Fruit fly (Drosophila melanogaster) whole organism, embryonic: ENCODE data around the gene CG42716.
A peak's percentile ranks its signal among the peaks of the same experiment; 100 is the strongest.

ENCODE experiments used
- Ada2b ChIP-seq: fragments of 200-800 bp; sonication (Bioruptor generic); IDR thresholded peaks from 2 replicates; pipeline ENCODE4 v1.3.6; 2022; ENCODE audit warnings: missing biosample characterization, missing genetic modification characterization
- BtbVII ChIP-seq: fragments of 200-800 bp; sonication (Bioruptor generic); optimal IDR thresholded peaks from 3 replicates; lab custom pipeline; 2017; ENCODE audit warnings: missing biosample characterization, mild to moderate bottlenecking, missing genetic modification characterization
- Bteb2 ChIP-seq: fragments of 200-800 bp; sonication (Bioruptor generic); optimal IDR thresholded peaks from 2 replicates; lab custom pipeline; 2016; ENCODE audit warnings: missing biosample characterization, missing genetic modification characterization
- CG10274 ChIP-seq: fragments of 200-800 bp; sonication (Bioruptor generic); optimal IDR thresholded peaks from 3 replicates; lab custom pipeline; 2017; ENCODE audit warnings: missing biosample characterization, mild to moderate bottlenecking, missing genetic modification characterization
- CG11093 ChIP-seq: fragments of 200-800 bp; sonication (Bioruptor generic); IDR thresholded peaks from 3 replicates; pipeline ENCODE4 v1.3.6; 2022; ENCODE audit warnings: missing biosample characterization, missing genetic modification characterization
- CG11560 ChIP-seq: fragments of 200-800 bp; sonication (Bioruptor generic); IDR thresholded peaks from 3 replicates; pipeline ENCODE4 v1.3.6; 2022; ENCODE audit warnings: missing biosample characterization, missing genetic modification characterization
- CG12071 ChIP-seq: fragments of 200-800 bp; sonication (Bioruptor generic); optimal IDR thresholded peaks from 3 replicates; lab custom pipeline; 2018; ENCODE audit warnings: missing biosample characterization, mild to moderate bottlenecking, missing genetic modification characterization
- CG1233 ChIP-seq: fragments of 200-800 bp; sonication (Bioruptor generic); optimal IDR thresholded peaks from 4 replicates; lab custom pipeline; 2018; ENCODE audit warnings: missing biosample characterization, mild to moderate bottlenecking, missing genetic modification characterization
- CG12659 ChIP-seq: fragments of 200-800 bp; sonication (Bioruptor generic); optimal IDR thresholded peaks from 3 replicates; lab custom pipeline; 2017; ENCODE audit warnings: mild to moderate bottlenecking, missing biosample characterization, missing genetic modification reagents, missing genetic modification characterization
- CG12744 ChIP-seq: fragments of 200-800 bp; sonication (Bioruptor generic); optimal IDR thresholded peaks from 2 replicates; lab custom pipeline; 2016; ENCODE audit warnings: missing biosample characterization, missing genetic modification characterization
- CG1602 ChIP-seq: fragments of 200-800 bp; sonication (Bioruptor generic); optimal IDR thresholded peaks from 3 replicates; lab custom pipeline; 2016; ENCODE audit warnings: missing biosample characterization, missing genetic modification characterization
- CG1603 ChIP-seq: fragments of 200-800 bp; sonication (Bioruptor generic); optimal IDR thresholded peaks from 2 replicates; lab custom pipeline; 2019; ENCODE audit warnings: missing biosample characterization, mild to moderate bottlenecking, missing genetic modification characterization, moderate library complexity
- CG16863 ChIP-seq: fragments of 200-800 bp; sonication (Bioruptor generic); optimal IDR thresholded peaks from 3 replicates; lab custom pipeline; 2016; ENCODE audit warnings: missing biosample characterization, missing genetic modification characterization
- CG18764 ChIP-seq: fragments of 200-800 bp; sonication (Bioruptor generic); optimal IDR thresholded peaks from 3 replicates; lab custom pipeline; 2016; ENCODE audit warnings: missing biosample characterization, missing genetic modification characterization
- CG2875 ChIP-seq: fragments of 200-800 bp; sonication (Bioruptor generic); optimal IDR thresholded peaks from 2 replicates; lab custom pipeline; 2017; ENCODE audit warnings: missing biosample characterization, mild to moderate bottlenecking, missing genetic modification characterization, missing genetic modification reagents
- CG30020 ChIP-seq: fragments of 200-800 bp; optimal IDR thresholded peaks from 2 replicates; lab custom pipeline; 2019; ENCODE audit warnings: missing biosample characterization, mild to moderate bottlenecking, missing genetic modification characterization, moderate library complexity
- CG31365 ChIP-seq: fragments of 200-800 bp; sonication (Bioruptor generic); optimal IDR thresholded peaks from 2 replicates; lab custom pipeline; 2018; ENCODE audit warnings: missing biosample characterization, mild to moderate bottlenecking, missing genetic modification characterization
- CG32772 ChIP-seq: fragments of 200-800 bp; sonication (Bioruptor generic); IDR thresholded peaks from 2 replicates; pipeline ENCODE4 v1.3.6; 2022; ENCODE audit warnings: missing biosample characterization, missing genetic modification characterization
- CG34376 ChIP-seq: fragments of 200-800 bp; sonication (Bioruptor generic); optimal IDR thresholded peaks from 2 replicates; lab custom pipeline; 2018; ENCODE audit warnings: missing biosample characterization, mild to moderate bottlenecking, missing genetic modification characterization
- CG3995 ChIP-seq: fragments of 200-800 bp; sonication (Bioruptor generic); optimal IDR thresholded peaks from 3 replicates; lab custom pipeline; 2016; ENCODE audit warnings: missing biosample characterization, missing genetic modification characterization
- CG4820 ChIP-seq: fragments of 200-800 bp; sonication (Bioruptor generic); optimal IDR thresholded peaks from 3 replicates; lab custom pipeline; 2016; ENCODE audit warnings: missing biosample characterization, missing genetic modification characterization
- Chrac-16 ChIP-seq: fragments of 200-800 bp; sonication (Bioruptor generic); optimal IDR thresholded peaks from 3 replicates; lab custom pipeline; 2016; ENCODE audit warnings: missing biosample characterization, missing genetic modification characterization
- Dbx ChIP-seq: fragments of 200-800 bp; sonication (Bioruptor generic); IDR thresholded peaks from 3 replicates; pipeline ENCODE4 v1.3.6; 2022; ENCODE audit warnings: missing biosample characterization, missing genetic modification characterization
- Dip3 ChIP-seq: fragments of 200-800 bp; sonication (Bioruptor generic); optimal IDR thresholded peaks from 3 replicates; lab custom pipeline; 2016; ENCODE audit warnings: missing biosample characterization, missing genetic modification characterization
- Gug ChIP-seq: fragments of 200-800 bp; sonication (Bioruptor generic); IDR thresholded peaks from 4 replicates; pipeline ENCODE4 v1.3.6; 2022; ENCODE audit warnings: missing biosample characterization, missing genetic modification characterization
- Oli ChIP-seq: fragments of 200-800 bp; sonication (Bioruptor generic); optimal IDR thresholded peaks from 2 replicates; lab custom pipeline; 2018; ENCODE audit warnings: missing biosample characterization, mild to moderate bottlenecking, missing genetic modification characterization, moderate library complexity
- Sry-β ChIP-seq: fragments of 200-800 bp; sonication (Bioruptor generic); optimal IDR thresholded peaks from 2 replicates; lab custom pipeline; 2018; ENCODE audit warnings: missing biosample characterization, mild to moderate bottlenecking, missing genetic modification characterization, moderate library complexity
- Trl ChIP-seq, 3 experiments: fragments of >200 bp in 2 of 3; fragments of 200-800 bp in 1 of 3; sonication (Bioruptor generic) in 1 of 3; optimal IDR thresholded peaks; 2 replicates in 1 of 3; 3 replicates in 2 of 3; lab custom pipeline; 2016 to 2017; ENCODE audit warnings: missing biosample characterization in 1 of 3, missing genetic modification characterization in 1 of 3
- Xbp1 ChIP-seq: fragments of 200-800 bp; sonication (Bioruptor generic); optimal IDR thresholded peaks from 3 replicates; lab custom pipeline; 2016; ENCODE audit warnings: missing biosample characterization, mild to moderate bottlenecking, missing genetic modification characterization
- abd-A ChIP-seq: fragments of 200-800 bp; sonication (Bioruptor generic); optimal IDR thresholded peaks from 3 replicates; lab custom pipeline; 2019; ENCODE audit warnings: missing biosample characterization, mild to moderate bottlenecking, missing genetic modification characterization, moderate library complexity
- al ChIP-seq: fragments of 200-800 bp; sonication (Bioruptor generic); IDR thresholded peaks from 2 replicates; pipeline ENCODE4 v1.3.6; 2022; ENCODE audit warnings: missing biosample characterization, missing genetic modification characterization
- bsh ChIP-seq, 2 experiments: fragments of 200-800 bp; sonication (Bioruptor generic); optimal IDR thresholded peaks; 2 replicates each; lab custom pipeline; 2017 to 2018; ENCODE audit warnings: mild to moderate bottlenecking in 2 of 2, missing biosample characterization in 2 of 2, missing genetic modification characterization in 2 of 2, moderate library complexity in 1 of 2
- corto ChIP-seq: fragments of 200-800 bp; sonication (Bioruptor generic); optimal IDR thresholded peaks from 2 replicates; lab custom pipeline; 2016; ENCODE audit warnings: missing biosample characterization, mild to moderate bottlenecking, missing genetic modification characterization, moderate library complexity
- dimm ChIP-seq: fragments of 200-800 bp; sonication (Bioruptor generic); IDR thresholded peaks from 2 replicates; pipeline ENCODE4 v1.3.6; 2022; ENCODE audit warnings: missing biosample characterization, missing genetic modification characterization
- eve ChIP-seq, 2 experiments: fragments of >200 bp; optimal IDR thresholded peaks; 2 replicates each; lab custom pipeline; 2017; ENCODE audit warnings: missing biosample characterization in 2 of 2, missing genetic modification characterization in 2 of 2
- gcm2 ChIP-seq: fragments of 200-800 bp; sonication (Bioruptor generic); optimal IDR thresholded peaks from 2 replicates; lab custom pipeline; 2016; ENCODE audit warnings: missing biosample characterization, missing genetic modification characterization
- gfzf ChIP-seq: fragments of 200-800 bp; sonication (Bioruptor generic); optimal IDR thresholded peaks from 2 replicates; lab custom pipeline; 2016; ENCODE audit warnings: missing biosample characterization, mild to moderate bottlenecking, missing genetic modification characterization, moderate library complexity
- grau ChIP-seq: fragments of 200-800 bp; optimal IDR thresholded peaks from 3 replicates; lab custom pipeline; 2019; ENCODE audit warnings: missing biosample characterization, mild to moderate bottlenecking, missing genetic modification characterization, moderate library complexity
- gsb ChIP-seq: fragments of 200-800 bp; sonication (Bioruptor generic); IDR thresholded peaks from 2 replicates; pipeline ENCODE4 v1.3.6; 2022; ENCODE audit warnings: missing biosample characterization, missing genetic modification characterization
- kah ChIP-seq: fragments of 200-800 bp; sonication (Bioruptor generic); optimal IDR thresholded peaks from 2 replicates; lab custom pipeline; 2018; ENCODE audit warnings: missing biosample characterization, mild to moderate bottlenecking, missing genetic modification characterization
- luna ChIP-seq: fragments of 200-800 bp; sonication (Bioruptor generic); optimal IDR thresholded peaks from 2 replicates; lab custom pipeline; 2016; ENCODE audit warnings: missing biosample characterization, missing genetic modification characterization
- pb ChIP-seq: fragments of 200-800 bp; sonication (Bioruptor generic); optimal IDR thresholded peaks from 3 replicates; lab custom pipeline; 2016; ENCODE audit warnings: missing biosample characterization, missing genetic modification characterization
- peb ChIP-seq: fragments of 200-800 bp; sonication (Bioruptor generic); IDR thresholded peaks from 2 replicates; pipeline ENCODE4 v1.3.6; 2022; ENCODE audit warnings: missing biosample characterization, missing genetic modification characterization
- pfk ChIP-seq: fragments of 200-800 bp; sonication (Bioruptor generic); optimal IDR thresholded peaks from 2 replicates; lab custom pipeline; 2018; ENCODE audit warnings: missing biosample characterization, mild to moderate bottlenecking, missing genetic modification characterization, moderate library complexity
- pho ChIP-seq: fragments of 200-800 bp; sonication (Bioruptor generic); optimal IDR thresholded peaks from 2 replicates; lab custom pipeline; 2016; ENCODE audit warnings: missing biosample characterization, missing genetic modification characterization
- run ChIP-seq: fragments of 200-800 bp; sonication (Bioruptor generic); optimal IDR thresholded peaks from 3 replicates; lab custom pipeline; 2018; ENCODE audit warnings: missing biosample characterization, mild to moderate bottlenecking, missing genetic modification characterization
- schlank ChIP-seq: fragments of 200-800 bp; sonication (Bioruptor generic); optimal IDR thresholded peaks from 2 replicates; lab custom pipeline; 2018; ENCODE audit warnings: missing biosample characterization, mild to moderate bottlenecking, missing genetic modification characterization
- sd ChIP-seq: fragments of 200-800 bp; sonication (Bioruptor generic); optimal IDR thresholded peaks from 3 replicates; lab custom pipeline; 2018; ENCODE audit warnings: missing biosample characterization, mild to moderate bottlenecking, missing genetic modification characterization, moderate library complexity
- tap ChIP-seq: fragments of 200-800 bp; optimal IDR thresholded peaks from 3 replicates; lab custom pipeline; 2019; ENCODE audit warnings: missing biosample characterization, mild to moderate bottlenecking, missing genetic modification characterization, moderate library complexity
- tna ChIP-seq: fragments of 200-800 bp; sonication (Bioruptor generic); IDR thresholded peaks from 2 replicates; pipeline ENCODE4 v1.3.6; 2022; ENCODE audit warnings: missing biosample characterization, missing genetic modification characterization; ENCODE audit not compliant: partially characterized antibody
- toy ChIP-seq: fragments of 200-800 bp; sonication (Bioruptor generic); IDR thresholded peaks from 2 replicates; pipeline ENCODE4 v1.3.6; 2022; ENCODE audit warnings: missing biosample characterization, missing genetic modification characterization

CG42716 gene

DNA sequence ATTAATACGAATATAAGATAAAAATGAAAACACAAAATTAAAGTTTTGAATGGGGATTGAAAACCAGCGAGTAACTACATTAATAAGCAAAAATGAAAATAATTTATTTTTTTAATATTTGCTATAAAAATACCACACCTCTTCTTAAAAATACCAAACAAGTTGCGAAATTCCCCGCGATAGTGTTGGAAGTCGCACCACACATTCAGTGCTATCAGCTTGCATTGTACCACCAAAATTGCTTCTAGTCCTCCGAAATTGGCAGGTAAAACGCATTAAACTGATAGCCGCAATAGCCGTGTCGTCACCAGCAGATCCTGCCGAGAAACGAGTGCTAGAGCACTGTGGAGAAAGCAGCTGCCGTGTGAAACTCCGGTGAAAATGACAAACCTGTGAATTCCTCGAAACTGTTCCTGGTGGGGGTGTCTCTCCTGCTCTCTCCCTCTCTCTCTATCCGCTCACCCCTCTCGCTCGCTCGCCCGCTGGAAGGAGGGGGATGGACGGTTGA, 45.5 kb upstream of the CG42716 start, which contains the start of gene Hip14 (continued):
- TF ChIP-seq Bteb2 (GFP tag; lab: Kevin White, UChicago) (no peak), CG12071 (no peak), tna (GFP tag; lab: Robert Waterston, UW) (no peak), CG11560 (tag; lab: Robert Waterston, UW) (no peak), Dbx (GFP tag; lab: Robert Waterston, UW) (no peak), CG16863 (GFP tag; lab: Kevin White, UChicago) (no peak), toy (GFP tag; lab: Robert Waterston, UW) (no peak), CG32772 (no peak), gfzf (GFP tag; lab: Kevin White, UChicago) (peak; percentile 53), Gug (GFP tag; lab: Robert Waterston, UW) (no peak), Sry-β (GFP tag; lab: Kevin White, UChicago) (no peak), eve (GFP tag; optimal IDR thresholded peaks at IDR 0.05; lab: Kevin White, UChicago) (no peak), abd-A (tag; lab: Kevin White, UChicago) (no peak), schlank (tag; lab: Kevin White, UChicago) (no peak), gcm2 (GFP tag; lab: Kevin White, UChicago) (no peak), sd (tag; lab: Kevin White, UChicago) (peak; percentile 86), CG10274 (GFP tag; lab: Kevin White, UChicago) (no peak), pb (GFP tag; lab: Kevin White, UChicago) (no peak), gsb (GFP tag; lab: Robert Waterston, UW) (no peak), run (tag; lab: Kevin White, UChicago) (no peak), Chrac-16 (GFP tag; lab: Kevin White, UChicago) (no peak), CG12744 (GFP tag; lab: Kevin White, UChicago) (no peak), CG34376 (GFP tag; lab: Kevin White, UChicago) (peak; percentile 19), al (GFP tag; lab: Robert Waterston, UW) (no peak), corto (no peak), CG3995 (GFP tag; lab: Kevin White, UChicago) (peak; percentile 86), pho (no peak), peb (no peak), Xbp1 (GFP tag; lab: Kevin White, UChicago) (peak; percentile 11), bsh (GFP tag; optimal IDR thresholded peaks at IDR 0.05; lab: Kevin White, UChicago) (no peak), dimm (GFP tag; lab: Robert Waterston, UW) (no peak), CG11093 (GFP tag; lab: Robert Waterston, UW) (no peak), CG1602 (no peak), CG12659 (GFP tag; lab: Kevin White, UChicago) (peak; percentile 70), CG1603 (tag; lab: Kevin White, UChicago) (no peak), kah (GFP tag; lab: Kevin White, UChicago) (no peak), CG31365 (tag; lab: Kevin White, UChicago) (no peak), CG30020 (tag; lab: Kevin White, UChicago) (peak; percentile 48), Ada2b (GFP tag; lab: Robert Waterston, UW) (no peak), CG2875 (no peak), CG18764 (no peak), CG1233 (GFP tag; lab: Kevin White, UChicago) (no peak), pfk (no peak), Oli (tag; lab: Kevin White, UChicago) (no peak), BtbVII (peak; percentile 4), CG4820 (no peak), tap (no peak), Trl (optimal IDR thresholded peaks at IDR 0.05; lab: Kevin White, UChicago) (peak in 1 of 2 experiments; percentile 51), Trl (GFP tag; optimal IDR thresholded peaks at IDR 0.05; lab: Kevin White, UChicago) (peak; percentile 29), Dip3 (GFP tag; lab: Kevin White, UChicago) (no peak), luna (GFP tag; lab: Kevin White, UChicago) (no peak), grau (tag; lab: Kevin White, UChicago) (no peak)
